Worm (Caenorhabditis elegans) whole organism, L2 larva: ENCODE measurements around the gene sra-4.

ENCODE experiments used
- C34F6.9 ChIP-seq: fragments of 150-350 bp; optimal IDR thresholded peaks from 2 replicates; lab custom pipeline; 2014; ENCODE audit warnings: missing biosample characterization, missing genetic modification characterization
- F13H6.1 ChIP-seq: sonication (generic microtip); optimal IDR thresholded peaks from 2 replicates; lab custom pipeline; 2016; ENCODE audit warnings: missing genetic modification characterization, missing compliant biosample characterization
- R02D3.7 ChIP-seq: fragments of 150-350 bp; optimal IDR thresholded peaks from 2 replicates; lab custom pipeline; 2014; ENCODE audit warnings: missing biosample characterization, missing genetic modification characterization
- ZK546.5 ChIP-seq: sonication (generic microtip); optimal IDR thresholded peaks from 2 replicates; lab custom pipeline; 2017; ENCODE audit warnings: missing biosample characterization, missing genetic modification characterization
- alr-1 ChIP-seq: fragments of 150-350 bp; optimal IDR thresholded peaks from 2 replicates; lab custom pipeline; 2014; ENCODE audit warnings: missing biosample characterization, missing genetic modification characterization
- blmp-1 ChIP-seq: sonication (generic microtip); optimal IDR thresholded peaks from 2 replicates; lab custom pipeline; 2017; ENCODE audit warnings: missing genetic modification characterization, mild to moderate bottlenecking, missing compliant biosample characterization, antibody characterized with exemption, moderate library complexity; ENCODE audit not compliant: insufficient read depth
- ceh-82 ChIP-seq: fragments of 150-350 bp; optimal IDR thresholded peaks from 2 replicates; lab custom pipeline; 2014; ENCODE audit warnings: missing biosample characterization, missing genetic modification characterization
- crh-2 ChIP-seq: sonication (generic microtip); optimal IDR thresholded peaks from 2 replicates; lab custom pipeline; 2017; ENCODE audit warnings: missing biosample characterization, missing genetic modification characterization
- dmd-4 ChIP-seq: sonication (generic microtip); optimal IDR thresholded peaks from 2 replicates; lab custom pipeline; 2017; ENCODE audit warnings: missing biosample characterization, missing genetic modification characterization
- egl-27 ChIP-seq: sonication (generic microtip); optimal IDR thresholded peaks from 3 replicates; lab custom pipeline; 2017; ENCODE audit warnings: missing biosample characterization, missing genetic modification reagents, missing genetic modification characterization
- elt-1 ChIP-seq: fragments of 150-350 bp; optimal IDR thresholded peaks from 2 replicates; lab custom pipeline; 2014; ENCODE audit warnings: missing biosample characterization, missing genetic modification characterization
- fos-1 ChIP-seq: fragments of 150-350 bp; optimal IDR thresholded peaks from 2 replicates; lab custom pipeline; 2014; ENCODE audit warnings: missing biosample characterization, missing genetic modification characterization
- lin-11 ChIP-seq: fragments of 150-350 bp; sonication (generic microtip); optimal IDR thresholded peaks from 2 replicates; lab custom pipeline; 2014; ENCODE audit warnings: missing biosample characterization, missing genetic modification characterization, inconsistent platforms, mixed read lengths
- lin-13 ChIP-seq: fragments of 150-350 bp; optimal IDR thresholded peaks from 2 replicates; lab custom pipeline; 2014; ENCODE audit warnings: missing biosample characterization, missing genetic modification reagents, missing genetic modification characterization
- lsy-2 ChIP-seq, 2 experiments: fragments of 150-350 bp in 1 of 2; sonication (generic microtip) in 1 of 2; optimal IDR thresholded peaks; 2 replicates each; lab custom pipeline; 2014 to 2017; ENCODE audit warnings: missing biosample characterization in 2 of 2, missing genetic modification characterization in 2 of 2
- mab-5 ChIP-seq: fragments of 150-350 bp; optimal IDR thresholded peaks from 2 replicates; lab custom pipeline; 2014; ENCODE audit warnings: missing biosample characterization, missing genetic modification characterization
- nhr-11 ChIP-seq: fragments of 150-350 bp; optimal IDR thresholded peaks from 2 replicates; lab custom pipeline; 2014; ENCODE audit warnings: missing biosample characterization, missing genetic modification characterization
- nhr-12 ChIP-seq: fragments of 150-350 bp; optimal IDR thresholded peaks from 2 replicates; lab custom pipeline; 2014; ENCODE audit warnings: missing biosample characterization, missing genetic modification characterization
- nhr-129 ChIP-seq: fragments of 150-350 bp; optimal IDR thresholded peaks from 2 replicates; lab custom pipeline; 2014; ENCODE audit warnings: missing biosample characterization, missing genetic modification characterization
- nhr-21 ChIP-seq: fragments of 150-350 bp; optimal IDR thresholded peaks from 2 replicates; lab custom pipeline; 2014; ENCODE audit warnings: missing biosample characterization, missing genetic modification characterization
- nhr-23 ChIP-seq: fragments of 150-350 bp; optimal IDR thresholded peaks from 2 replicates; lab custom pipeline; 2014; ENCODE audit warnings: missing biosample characterization, missing genetic modification reagents, missing genetic modification characterization
- nhr-25 ChIP-seq: fragments of 150-350 bp; sonication (generic microtip); optimal IDR thresholded peaks from 3 replicates; lab custom pipeline; 2014; ENCODE audit warnings: missing biosample characterization, missing genetic modification characterization
- nhr-77 ChIP-seq: fragments of 150-350 bp; optimal IDR thresholded peaks from 2 replicates; lab custom pipeline; 2014; ENCODE audit warnings: missing biosample characterization, missing genetic modification characterization
- peb-1 ChIP-seq: fragments of 150-350 bp; optimal IDR thresholded peaks from 2 replicates; lab custom pipeline; 2014; ENCODE audit warnings: missing biosample characterization, missing genetic modification characterization
- sma-3 ChIP-seq: sonication (generic microtip); optimal IDR thresholded peaks from 2 replicates; lab custom pipeline; 2016; ENCODE audit warnings: missing genetic modification reagents, missing genetic modification characterization, missing compliant biosample characterization
- sma-9 ChIP-seq, 2 experiments: fragments of 150-350 bp in 1 of 2; sonication (generic microtip) in 1 of 2; optimal IDR thresholded peaks; 2 replicates each; lab custom pipeline; 2014 to 2016; ENCODE audit warnings: missing genetic modification characterization in 2 of 2, mild to moderate bottlenecking in 1 of 2, missing biosample characterization in 1 of 2, missing compliant biosample characterization in 1 of 2, missing genetic modification reagents in 1 of 2, moderate library complexity in 1 of 2
- unc-39 ChIP-seq: fragments of 150-350 bp; optimal IDR thresholded peaks from 2 replicates; lab custom pipeline; 2014; ENCODE audit warnings: missing biosample characterization, missing genetic modification characterization
- unc-55 ChIP-seq: fragments of 150-350 bp; sonication (generic microtip); optimal IDR thresholded peaks from 3 replicates; lab custom pipeline; 2014; ENCODE audit warnings: missing biosample characterization, missing genetic modification reagents, missing genetic modification characterization
- unc-62 ChIP-seq: fragments of 150-350 bp; optimal IDR thresholded peaks from 2 replicates; lab custom pipeline; 2014; ENCODE audit warnings: missing biosample characterization, missing genetic modification reagents, missing genetic modification characterization
- zag-1 ChIP-seq: fragments of 150-350 bp; optimal IDR thresholded peaks from 2 replicates; lab custom pipeline; 2014; ENCODE audit warnings: missing biosample characterization, missing genetic modification characterization
- ztf-4 ChIP-seq: fragments of 150-350 bp; optimal IDR thresholded peaks from 2 replicates; lab custom pipeline; 2014; ENCODE audit warnings: missing biosample characterization, missing genetic modification characterization

Gene sra-4

DNA sequence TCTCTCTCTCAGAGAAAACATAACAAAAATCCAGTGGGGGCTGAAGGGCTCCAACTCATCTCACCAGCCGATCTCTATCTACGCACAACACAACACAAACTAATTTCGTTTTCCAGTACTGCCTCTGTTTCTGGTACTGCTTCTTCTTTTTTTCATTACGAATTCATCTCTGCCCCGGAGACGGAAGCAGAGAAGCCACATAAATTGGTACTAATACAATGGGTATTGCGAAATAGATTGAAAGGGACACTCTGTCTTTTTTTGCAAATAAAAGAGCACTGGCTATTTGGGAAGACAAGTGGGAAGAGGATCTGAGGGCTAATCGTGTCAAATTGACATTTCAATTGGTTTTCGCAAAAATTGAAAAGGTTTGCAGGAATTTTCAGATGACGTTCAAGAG lies 45.4 kb downstream of the sra-4 start (continued):
- TF ChIP-seq alr-1 (tag; lab: Kevin White, UChicago) (no peak), F13H6.1 (tag; lab: Kevin White, UChicago) (no peak), mab-5 (tag; lab: Kevin White, UChicago) (no peak), C34F6.9 (tag; lab: Kevin White, UChicago) (peak; percentile 40), nhr-23 (tag; lab: Kevin White, UChicago) (no peak), lin-13 (GFP tag; lab: Kevin White, UChicago) (no peak), unc-39 (tag; lab: Kevin White, UChicago) (no peak), dmd-4 (tag; lab: Kevin White, UChicago) (no peak), peb-1 (tag; lab: Kevin White, UChicago) (no peak), blmp-1 (no peak), unc-55 (GFP tag; lab: Kevin White, UChicago) (peak; percentile 67), lsy-2 (tag; optimal IDR thresholded peaks at IDR 0.05; lab: Kevin White, UChicago) (peak in 1 of 2 experiments; percentile 34), nhr-12 (no peak), elt-1 (tag; lab: Kevin White, UChicago) (no peak), egl-27 (tag; lab: Kevin White, UChicago) (no peak), ztf-4 (tag; lab: Kevin White, UChicago) (no peak), zag-1 (tag; lab: Kevin White, UChicago) (peak; percentile 29), nhr-77 (tag; lab: Kevin White, UChicago) (no peak)

DNA sequence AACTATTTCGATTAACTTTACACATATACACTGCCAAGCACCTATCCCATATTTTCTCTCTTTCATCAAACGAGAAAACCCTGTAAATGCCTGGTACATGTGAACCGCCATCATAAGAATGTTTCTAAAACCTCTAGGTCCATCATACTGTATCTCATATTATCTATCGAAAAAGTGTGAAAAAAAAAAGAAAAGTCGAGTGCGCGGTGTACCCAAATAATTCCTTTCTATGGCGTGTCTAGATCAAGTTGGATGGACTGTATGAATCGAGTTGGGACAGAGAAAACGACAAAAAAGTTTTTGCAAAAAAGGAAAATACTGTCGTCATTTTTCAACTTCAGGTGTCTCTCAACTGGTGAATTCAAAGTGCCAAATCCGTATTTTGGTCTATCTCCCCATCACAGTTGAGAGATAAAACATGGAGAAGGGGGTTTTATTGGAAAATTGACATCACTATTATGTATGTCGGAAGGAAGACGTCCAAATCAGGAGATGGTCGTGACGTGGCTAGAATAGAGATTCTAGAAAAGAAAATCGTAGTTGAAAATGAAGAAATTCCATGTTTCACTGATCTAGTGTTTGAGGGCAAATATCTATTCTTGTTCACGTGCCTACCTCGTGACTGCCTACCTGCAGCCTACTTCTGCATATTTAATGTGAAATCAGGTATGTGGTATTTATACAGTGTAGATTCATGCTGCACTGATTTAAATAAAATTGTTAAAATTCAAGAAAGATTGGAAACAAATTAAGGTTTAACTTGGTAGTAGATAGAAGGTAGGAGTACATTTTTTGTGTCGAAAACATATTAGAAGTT lies 49.2 kb downstream of the sra-4 start:
- TF ChIP-seq sma-3 (GFP tag; lab: Kevin White, UChicago) (peak; percentile 30), sma-9 (GFP tag; optimal IDR thresholded peaks at IDR 0.05; lab: Kevin White, UChicago) (peak; percentile 61), sma-9 (tag; optimal IDR thresholded peaks at IDR 0.05; lab: Kevin White, UChicago) (no peak), zag-1 (tag; lab: Kevin White, UChicago) (no peak), nhr-129 (peak; percentile 10), crh-2 (peak; percentile 21), ZK546.5 (tag; lab: Kevin White, UChicago) (no peak), unc-62 (GFP tag; lab: Kevin White, UChicago) (no peak), nhr-11 (no peak), ceh-82 (tag; lab: Kevin White, UChicago) (no peak), R02D3.7 (tag; lab: Kevin White, UChicago) (no peak), lin-11 (tag; lab: Kevin White, UChicago) (no peak), nhr-21 (tag; lab: Kevin White, UChicago) (no peak), nhr-25 (tag; lab: Kevin White, UChicago) (peak; percentile 49), nhr-23 (tag; lab: Kevin White, UChicago) (no peak), mab-5 (tag; lab: Kevin White, UChicago) (no peak), egl-27 (tag; lab: Kevin White, UChicago) (peak; percentile 10), fos-1 (tag; lab: Kevin White, UChicago) (no peak), nhr-12 (no peak), alr-1 (tag; lab: Kevin White, UChicago) (no peak)
